Fruit fly (Drosophila melanogaster): Measurements from ENCODE around the gene Sema5c.
A peak's percentile ranks its signal among the peaks of the same experiment; 100 is the strongest.

Sema5c gene

DNA sequence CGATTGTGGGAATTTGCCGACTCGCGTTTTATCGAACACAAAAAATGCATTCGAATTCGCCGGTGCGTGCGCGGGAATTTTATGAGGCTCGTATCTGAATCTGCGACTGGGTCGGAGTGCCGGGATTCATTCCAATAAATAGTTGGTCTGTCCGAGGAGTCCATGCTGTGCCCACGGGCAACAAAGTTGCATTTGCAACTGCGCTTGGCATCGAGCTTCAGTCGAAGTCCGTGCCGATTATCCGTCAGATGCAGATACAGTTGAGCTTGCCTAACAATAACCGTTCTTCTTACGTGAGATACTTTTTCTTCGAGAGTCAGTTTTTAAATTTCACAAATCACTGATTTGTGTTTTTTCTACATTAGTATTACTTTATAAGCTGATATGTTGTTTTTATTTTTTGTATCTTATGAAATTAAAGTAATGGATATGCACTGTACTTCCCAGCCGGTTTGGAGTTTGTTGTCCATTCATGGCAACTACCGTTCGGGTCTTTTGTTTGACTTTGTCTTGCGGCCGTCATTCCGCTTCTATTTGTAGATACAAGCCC is 23.3 kb downstream of the Sema5c start:
- TF ChIP-seq OdsH (GFP tag; optimal IDR thresholded peaks at IDR 0.05) (no peak), CG32264 (GFP tag; optimal IDR thresholded peaks at IDR 0.05) (no peak), fru (GFP tag; optimal IDR thresholded peaks at IDR 0.05) (peak; percentile 22), dsf (GFP tag; optimal IDR thresholded peaks at IDR 0.05; ENCODE audit: borderline replicate concordance) (no peak), woc (GFP tag; optimal IDR thresholded peaks at IDR 0.05) (peak; percentile 8), h (GFP tag; optimal IDR thresholded peaks at IDR 0.05) (peak; percentile 49), foxo (GFP tag; optimal IDR thresholded peaks at IDR 0.05) (peak in 1 of 2 experiments; percentile 45)

dm6 chr3L:12057585-12057984 is 24.0 kb downstream of the Sema5c start:
- TF ChIP-seq Hr83 (GFP tag; optimal IDR thresholded peaks at IDR 0.05; ENCODE audit: poor library complexity, severe bottlenecking) = no peak
- TF ChIP-seq HLH106 (tag; optimal IDR thresholded peaks at IDR 0.05) = no peak
- no peak for TF ChIP-seq psq (GFP tag; optimal IDR thresholded peaks at IDR 0.05)
- no peak for TF ChIP-seq Vsx2 (GFP tag; optimal IDR thresholded peaks at IDR 0.05; ENCODE audit: partially characterized antibody)
- no peak for TF ChIP-seq Dif (GFP tag; optimal IDR thresholded peaks at IDR 0.05; ENCODE audit: partially characterized antibody)
- no peak for TF ChIP-seq fru (GFP tag; optimal IDR thresholded peaks at IDR 0.05)
- TF ChIP-seq Hr78 (GFP tag; optimal IDR thresholded peaks at IDR 0.05) = no peak
- no peak for TF ChIP-seq rgr (GFP tag; optimal IDR thresholded peaks at IDR 0.05)
- TF ChIP-seq brk (GFP tag; optimal IDR thresholded peaks at IDR 0.05) = no peak
- TF ChIP-seq sage (GFP tag; optimal IDR thresholded peaks at IDR 0.05) = no peak
- TF ChIP-seq Abd-B (GFP tag; optimal IDR thresholded peaks at IDR 0.05) = no peak
- no peak for TF ChIP-seq dl (GFP tag; optimal IDR thresholded peaks at IDR 0.05; ENCODE audit: insufficient read depth in 1 of 2, partially characterized antibody in 2 of 2)
- TF ChIP-seq dmrt93B (GFP tag; optimal IDR thresholded peaks at IDR 0.05) = no peak
- TF ChIP-seq Hnf4 (GFP tag; optimal IDR thresholded peaks at IDR 0.05) = no peak
- TF ChIP-seq CG9705 (GFP tag; optimal IDR thresholded peaks at IDR 0.05) = no peak

dm6 chr3L:12056286-12057178 is 25.1 kb downstream of the Sema5c start:
- TF ChIP-seq Jra (GFP tag; optimal IDR thresholded peaks at IDR 0.05) = no peak
- TF ChIP-seq Dfd (GFP tag; optimal IDR thresholded peaks at IDR 0.05) = no peak
- no peak for TF ChIP-seq Abd-B (GFP tag; optimal IDR thresholded peaks at IDR 0.05)
- no peak for TF ChIP-seq usp (GFP tag; optimal IDR thresholded peaks at IDR 0.05)
- TF ChIP-seq Myc (optimal IDR thresholded peaks at IDR 0.05) = no peak
- peak; percentile 79 for TF ChIP-seq Vsx2 (GFP tag; optimal IDR thresholded peaks at IDR 0.05; ENCODE audit: partially characterized antibody)
- peak; percentile 37 for TF ChIP-seq fru (GFP tag; optimal IDR thresholded peaks at IDR 0.05)
- TF ChIP-seq HLH106 (tag; optimal IDR thresholded peaks at IDR 0.05) = no peak
- TF ChIP-seq Hr83 (GFP tag; optimal IDR thresholded peaks at IDR 0.05; ENCODE audit: poor library complexity, severe bottlenecking) = no peak
- no peak for TF ChIP-seq br (GFP tag; optimal IDR thresholded peaks at IDR 0.05)
- TF ChIP-seq Rel (GFP tag; optimal IDR thresholded peaks at IDR 0.05) = no peak
- TF ChIP-seq Rel (tag; optimal IDR thresholded peaks at IDR 0.05) = no peak
- TF ChIP-seq psq (GFP tag; optimal IDR thresholded peaks at IDR 0.05) = no peak
- peak; percentile 11 to 39 for TF ChIP-seq dl (GFP tag; optimal IDR thresholded peaks at IDR 0.05; ENCODE audit: insufficient read depth in 1 of 2, partially characterized antibody in 2 of 2)
- no peak for TF ChIP-seq N (GFP tag; optimal IDR thresholded peaks at IDR 0.05)
- no peak for TF ChIP-seq sage (GFP tag; optimal IDR thresholded peaks at IDR 0.05)
- TF ChIP-seq dsf (GFP tag; optimal IDR thresholded peaks at IDR 0.05; ENCODE audit: borderline replicate concordance) = no peak
- TF ChIP-seq CG9705 (GFP tag; optimal IDR thresholded peaks at IDR 0.05) = no peak
- TF ChIP-seq Dif (GFP tag; optimal IDR thresholded peaks at IDR 0.05; ENCODE audit: partially characterized antibody) = peak; percentile 65
- TF ChIP-seq lola (GFP tag; optimal IDR thresholded peaks at IDR 0.05) = no peak
- peak; percentile 45 for TF ChIP-seq pan (optimal IDR thresholded peaks at IDR 0.05)
- TF ChIP-seq jim (GFP tag; optimal IDR thresholded peaks at IDR 0.05) = no peak
- peak; percentile 85 for TF ChIP-seq GATAd (GFP tag; optimal IDR thresholded peaks at IDR 0.05)
- no peak for TF ChIP-seq CG32264 (GFP tag; optimal IDR thresholded peaks at IDR 0.05)
- no peak for TF ChIP-seq Hr78 (GFP tag; optimal IDR thresholded peaks at IDR 0.05)
- peak; percentile 24 for TF ChIP-seq rgr (GFP tag; optimal IDR thresholded peaks at IDR 0.05)
- no peak for TF ChIP-seq OdsH (GFP tag; optimal IDR thresholded peaks at IDR 0.05)
- TF ChIP-seq dmrt93B (GFP tag; optimal IDR thresholded peaks at IDR 0.05) = no peak
- no peak for TF ChIP-seq brk (GFP tag; optimal IDR thresholded peaks at IDR 0.05)
- no peak for TF ChIP-seq tai (GFP tag; optimal IDR thresholded peaks at IDR 0.05)
- peak; percentile 20 for TF ChIP-seq woc (GFP tag; optimal IDR thresholded peaks at IDR 0.05)
- TF ChIP-seq Mio (GFP tag; optimal IDR thresholded peaks at IDR 0.05) = no peak
- peak; percentile 56 for TF ChIP-seq sv (GFP tag; optimal IDR thresholded peaks at IDR 0.05)
- peak; percentile 35 to 52 for TF ChIP-seq foxo (GFP tag; optimal IDR thresholded peaks at IDR 0.05)
- TF ChIP-seq Sp1 (GFP tag; optimal IDR thresholded peaks at IDR 0.05) = no peak
- no peak for TF ChIP-seq Hnf4 (GFP tag; optimal IDR thresholded peaks at IDR 0.05)
- TF ChIP-seq ey (GFP tag; optimal IDR thresholded peaks at IDR 0.05) = peak; percentile 22
- no peak for TF ChIP-seq CrebA (GFP tag; optimal IDR thresholded peaks at IDR 0.05; ENCODE audit: borderline replicate concordance)
- TF ChIP-seq h (GFP tag; optimal IDR thresholded peaks at IDR 0.05) = peak; percentile 27
